Fruit fly (Drosophila melanogaster) whole organism, embryonic: ENCODE data around the gene CG7362.

Experiments used
- ATbp ChIP-seq: fragments of 200-800 bp; sonication (Bioruptor generic); optimal IDR thresholded peaks from 2 replicates; lab custom pipeline; 2017; ENCODE audit warnings: missing biosample characterization, mild to moderate bottlenecking, missing genetic modification characterization, missing genetic modification reagents
- Abd-B ChIP-seq: fragments of 200-800 bp; sonication (Bioruptor generic); optimal IDR thresholded peaks from 2 replicates; lab custom pipeline; 2018; ENCODE audit warnings: missing biosample characterization, mild to moderate bottlenecking, missing genetic modification characterization, moderate library complexity
- Aef1 ChIP-seq: fragments of 200-800 bp; sonication (Bioruptor generic); IDR thresholded peaks from 3 replicates; pipeline ENCODE4 v1.3.6; 2022; ENCODE audit warnings: missing biosample characterization, missing genetic modification characterization
- Blimp-1 ChIP-seq: fragments of 200-800 bp; sonication (Bioruptor generic); optimal IDR thresholded peaks from 3 replicates; lab custom pipeline; 2018; ENCODE audit warnings: missing biosample characterization, missing genetic modification characterization, mild to moderate bottlenecking, moderate library complexity, missing genetic modification reagents
- CG10209 ChIP-seq: fragments of 200-800 bp; sonication (Bioruptor generic); optimal IDR thresholded peaks from 3 replicates; lab custom pipeline; 2017; ENCODE audit warnings: missing biosample characterization, mild to moderate bottlenecking, missing genetic modification characterization, missing genetic modification reagents
- CG10543 ChIP-seq: fragments of 200-800 bp; sonication (Bioruptor generic); optimal IDR thresholded peaks from 3 replicates; lab custom pipeline; 2017; ENCODE audit warnings: missing biosample characterization, mild to moderate bottlenecking, missing genetic modification characterization, moderate library complexity
- CG14014 ChIP-seq: fragments of 200-800 bp; sonication (Bioruptor generic); IDR thresholded peaks from 2 replicates; pipeline ENCODE4 v1.3.6; 2022; ENCODE audit warnings: missing biosample characterization, missing genetic modification characterization
- CG14050 ChIP-seq: fragments of 200-800 bp; sonication (Bioruptor generic); IDR thresholded peaks from 3 replicates; pipeline ENCODE4 v1.3.6; 2022; ENCODE audit warnings: missing biosample characterization, missing genetic modification characterization
- CG17328 ChIP-seq: fragments of 200-800 bp; sonication (Bioruptor generic); IDR thresholded peaks from 2 replicates; pipeline ENCODE4 v1.3.6; 2022; ENCODE audit warnings: missing biosample characterization, missing genetic modification characterization
- CG17359 ChIP-seq: fragments of 200-800 bp; sonication (Bioruptor generic); optimal IDR thresholded peaks from 3 replicates; lab custom pipeline; 2018; ENCODE audit warnings: missing biosample characterization, mild to moderate bottlenecking, missing genetic modification characterization, moderate library complexity
- CG17385 ChIP-seq: fragments of 200-800 bp; sonication (Bioruptor generic); optimal IDR thresholded peaks from 3 replicates; lab custom pipeline; 2018; ENCODE audit warnings: missing biosample characterization, mild to moderate bottlenecking, missing genetic modification characterization
- CG17829 ChIP-seq: fragments of 200-800 bp; optimal IDR thresholded peaks from 2 replicates; lab custom pipeline; 2019; ENCODE audit warnings: missing biosample characterization, mild to moderate bottlenecking, missing genetic modification characterization, moderate library complexity
- CG18599 ChIP-seq: fragments of 200-800 bp; sonication (Bioruptor generic); optimal IDR thresholded peaks from 3 replicates; lab custom pipeline; 2017; ENCODE audit warnings: missing biosample characterization, missing genetic modification characterization, mild to moderate bottlenecking, moderate library complexity, missing genetic modification reagents
- CG2116 ChIP-seq: fragments of 200-800 bp; sonication (Bioruptor generic); optimal IDR thresholded peaks from 3 replicates; lab custom pipeline; 2018; ENCODE audit warnings: missing biosample characterization, mild to moderate bottlenecking, missing genetic modification characterization
- CG2678 ChIP-seq: fragments of 200-800 bp; sonication (Bioruptor generic); optimal IDR thresholded peaks from 3 replicates; lab custom pipeline; 2019; ENCODE audit warnings: missing biosample characterization, mild to moderate bottlenecking, missing genetic modification characterization, moderate library complexity
- CG30403 ChIP-seq: fragments of 200-800 bp; sonication (Bioruptor generic); optimal IDR thresholded peaks from 3 replicates; lab custom pipeline; 2016; ENCODE audit warnings: missing biosample characterization, missing genetic modification characterization
- CG3281 ChIP-seq: fragments of 200-800 bp; sonication (Bioruptor generic); optimal IDR thresholded peaks from 3 replicates; lab custom pipeline; 2017; ENCODE audit warnings: missing biosample characterization, mild to moderate bottlenecking, missing genetic modification characterization
- CG7556 ChIP-seq: fragments of 200-800 bp; sonication (Bioruptor generic); optimal IDR thresholded peaks from 2 replicates; lab custom pipeline; 2017; ENCODE audit warnings: missing biosample characterization, mild to moderate bottlenecking, missing genetic modification characterization
- CG7839 ChIP-seq: fragments of 200-800 bp; sonication (Bioruptor generic); optimal IDR thresholded peaks from 3 replicates; lab custom pipeline; 2018; ENCODE audit warnings: missing biosample characterization, mild to moderate bottlenecking, missing genetic modification characterization, moderate library complexity
- CG8388 ChIP-seq: fragments of 200-800 bp; sonication (Bioruptor generic); optimal IDR thresholded peaks from 2 replicates; lab custom pipeline; 2019; ENCODE audit warnings: missing biosample characterization, mild to moderate bottlenecking, missing genetic modification characterization, moderate library complexity
- CG9727 ChIP-seq: fragments of 200-800 bp; sonication (Bioruptor generic); optimal IDR thresholded peaks from 3 replicates; lab custom pipeline; 2017; ENCODE audit warnings: missing biosample characterization, mild to moderate bottlenecking, missing genetic modification characterization
- CrebB ChIP-seq: fragments of 200-800 bp; sonication (Bioruptor generic); optimal IDR thresholded peaks from 3 replicates; lab custom pipeline; 2018; ENCODE audit warnings: missing biosample characterization, mild to moderate bottlenecking, missing genetic modification characterization
- Dll ChIP-seq: fragments of 200-800 bp; sonication (Bioruptor generic); IDR thresholded peaks from 4 replicates; pipeline ENCODE4 v1.3.6; 2022; ENCODE audit warnings: missing biosample characterization, missing genetic modification characterization; ENCODE audit not compliant: partially characterized antibody
- H2.0 ChIP-seq: fragments of 200-800 bp; sonication (Bioruptor generic); IDR thresholded peaks from 2 replicates; pipeline ENCODE4 v1.3.6; 2022; ENCODE audit warnings: missing biosample characterization, missing genetic modification characterization
- Jarid2 ChIP-seq: fragments of 200-800 bp; sonication (Bioruptor generic); optimal IDR thresholded peaks from 3 replicates; lab custom pipeline; 2017; ENCODE audit warnings: mild to moderate bottlenecking, missing biosample characterization, missing genetic modification reagents, missing genetic modification characterization
- NfI ChIP-seq: fragments of 200-800 bp; sonication (Bioruptor generic); optimal IDR thresholded peaks from 3 replicates; lab custom pipeline; 2018; ENCODE audit warnings: missing biosample characterization, mild to moderate bottlenecking, missing genetic modification characterization, moderate library complexity
- PHDP ChIP-seq: fragments of 200-800 bp; sonication (Bioruptor generic); optimal IDR thresholded peaks from 3 replicates; lab custom pipeline; 2018; ENCODE audit warnings: missing biosample characterization, mild to moderate bottlenecking, missing genetic modification characterization, moderate library complexity
- Pdp1 ChIP-seq, 2 experiments: fragments of 200-800 bp; sonication (Bioruptor generic); optimal IDR thresholded peaks; 3 replicates each; lab custom pipeline; 2016; ENCODE audit warnings: missing biosample characterization in 2 of 2, missing genetic modification characterization in 2 of 2, mild to moderate bottlenecking in 1 of 2, moderate library complexity in 1 of 2
- Vsx1 ChIP-seq: fragments of 200-800 bp; sonication (Bioruptor generic); optimal IDR thresholded peaks from 2 replicates; lab custom pipeline; 2017; ENCODE audit warnings: missing biosample characterization, mild to moderate bottlenecking, missing genetic modification characterization, missing genetic modification reagents
- YL-1 ChIP-seq: fragments of 200-800 bp; sonication (Bioruptor generic); optimal IDR thresholded peaks from 3 replicates; lab custom pipeline; 2017; ENCODE audit warnings: missing biosample characterization, mild to moderate bottlenecking, missing genetic modification characterization
- bcd ChIP-seq: fragments of 200-800 bp; sonication (Bioruptor generic); optimal IDR thresholded peaks from 2 replicates; lab custom pipeline; 2017; ENCODE audit warnings: missing biosample characterization, mild to moderate bottlenecking, missing genetic modification characterization
- caup ChIP-seq: fragments of 200-800 bp; sonication (Bioruptor generic); optimal IDR thresholded peaks from 3 replicates; lab custom pipeline; 2017; ENCODE audit warnings: missing biosample characterization, mild to moderate bottlenecking, missing genetic modification characterization, moderate library complexity; ENCODE audit not compliant: severe bottlenecking
- ci ChIP-seq: fragments of 200-800 bp; sonication (Bioruptor generic); IDR thresholded peaks from 3 replicates; pipeline ENCODE4 v1.3.6; 2022; ENCODE audit warnings: missing biosample characterization, missing genetic modification characterization
- dysf ChIP-seq: fragments of 200-800 bp; sonication (Bioruptor generic); IDR thresholded peaks from 3 replicates; pipeline ENCODE4 v1.3.6; 2022; ENCODE audit warnings: missing biosample characterization, missing genetic modification characterization
- fru ChIP-seq: fragments of >200 bp; optimal IDR thresholded peaks from 2 replicates; lab custom pipeline; 2017
- gce ChIP-seq: fragments of 200-800 bp; sonication (Bioruptor generic); IDR thresholded peaks from 3 replicates; pipeline ENCODE4 v1.3.6; 2022; ENCODE audit warnings: missing biosample characterization, missing genetic modification characterization
- grn ChIP-seq: fragments of 200-800 bp; sonication (Bioruptor generic); optimal IDR thresholded peaks from 3 replicates; lab custom pipeline; 2017; ENCODE audit warnings: missing biosample characterization, missing genetic modification characterization
- hb ChIP-seq: fragments of 200-800 bp; sonication (Bioruptor generic); IDR thresholded peaks from 3 replicates; pipeline ENCODE4 v1.3.6; 2022; ENCODE audit warnings: missing biosample characterization, missing genetic modification characterization; ENCODE audit not compliant: partially characterized antibody
- lab ChIP-seq: fragments of 200-800 bp; sonication (Bioruptor generic); optimal IDR thresholded peaks from 3 replicates; lab custom pipeline; 2017; ENCODE audit warnings: missing biosample characterization, missing genetic modification characterization, mild to moderate bottlenecking, moderate library complexity, missing genetic modification reagents
- lilli ChIP-seq: fragments of 200-800 bp; sonication (Bioruptor generic); optimal IDR thresholded peaks from 3 replicates; lab custom pipeline; 2016; ENCODE audit warnings: missing biosample characterization, missing genetic modification characterization
- mirr ChIP-seq: fragments of 200-800 bp; sonication (Bioruptor generic); optimal IDR thresholded peaks from 3 replicates; lab custom pipeline; 2018; ENCODE audit warnings: missing biosample characterization, mild to moderate bottlenecking, missing genetic modification characterization
- nom ChIP-seq: fragments of 200-800 bp; sonication (Bioruptor generic); optimal IDR thresholded peaks from 2 replicates; lab custom pipeline; 2017; ENCODE audit warnings: missing biosample characterization, missing genetic modification characterization, mild to moderate bottlenecking, moderate library complexity, missing genetic modification reagents
- prd ChIP-seq, 3 experiments: fragments of >200 bp in 2 of 3; fragments of 200-800 bp in 1 of 3; sonication (Bioruptor generic) in 1 of 3; optimal IDR thresholded peaks in 2 of 3; IDR thresholded peaks in 1 of 3; 2 replicates in 2 of 3; 3 replicates in 1 of 3; pipeline versions ENCODE4 v1.3.6 to Lab custom; 2017 to 2022; ENCODE audit warnings: missing biosample characterization in 1 of 3, missing genetic modification characterization in 1 of 3
- slbo ChIP-seq: fragments of 200-800 bp; sonication (Bioruptor generic); IDR thresholded peaks from 2 replicates; pipeline ENCODE4 v1.3.6; 2022; ENCODE audit warnings: missing biosample characterization, missing genetic modification characterization
- vvl ChIP-seq: fragments of 200-800 bp; sonication (Bioruptor generic); IDR thresholded peaks from 2 replicates; pipeline ENCODE4 v1.3.6; 2022; ENCODE audit warnings: missing biosample characterization, missing genetic modification characterization
- wor ChIP-seq: fragments of 200-800 bp; sonication (Bioruptor generic); IDR thresholded peaks from 2 replicates; pipeline ENCODE4 v1.3.6; 2022; ENCODE audit warnings: missing biosample characterization, missing genetic modification characterization
- zf30C ChIP-seq: fragments of 200-800 bp; sonication (Bioruptor generic); optimal IDR thresholded peaks from 3 replicates; lab custom pipeline; 2018; ENCODE audit warnings: missing biosample characterization, mild to moderate bottlenecking, missing genetic modification characterization

Gene CG7362

DNA sequence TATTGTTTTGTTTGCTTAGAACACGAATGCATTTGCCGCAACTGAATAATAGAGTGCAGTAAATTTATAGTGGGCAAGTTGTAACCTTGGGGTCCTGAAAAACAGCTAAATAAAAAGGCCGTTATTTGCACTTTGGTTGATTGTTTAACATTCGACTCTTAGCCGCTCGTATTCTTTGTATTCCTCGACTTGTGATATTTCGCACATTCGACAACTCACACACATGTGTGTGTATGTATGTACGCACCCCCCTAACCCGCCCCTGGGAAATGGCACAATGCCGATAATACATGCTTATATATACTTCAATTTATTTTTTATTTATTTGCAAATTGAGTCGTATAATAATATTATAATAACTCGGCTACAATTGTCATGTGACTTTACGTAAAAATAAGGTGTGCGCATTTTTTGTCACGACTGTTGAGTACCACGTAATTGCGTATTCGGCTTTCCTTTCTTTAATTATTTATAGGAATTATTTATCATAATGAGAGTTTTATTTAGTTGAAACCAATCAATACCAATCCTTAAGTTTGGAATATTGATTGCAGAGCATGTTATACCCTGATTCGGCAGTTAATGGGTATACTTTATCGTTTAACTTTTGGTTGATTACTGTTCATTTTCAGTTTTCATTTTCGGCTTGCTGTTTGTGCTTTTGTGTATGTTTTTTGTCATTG lies 687 bp upstream of the CG7362 start (continued):
- peak; percentile 70 for TF ChIP-seq slbo (GFP tag; lab: Robert Waterston, UW)
- no peak for TF ChIP-seq CG9727 (GFP tag; lab: Kevin White, UChicago)
- no peak for TF ChIP-seq Jarid2 (GFP tag; lab: Kevin White, UChicago)
- peak; percentile 61; the same call in 1 of the 2 replicates for TF ChIP-seq vvl (GFP tag; lab: Robert Waterston, UW)
- no peak for TF ChIP-seq CG2116
- TF ChIP-seq wor (GFP tag; lab: Robert Waterston, UW), result no peak
- TF ChIP-seq CG17328 (GFP tag; lab: Robert Waterston, UW), result 0 out of 2 replicates have a peak, but pooled peaks have one; percentile 31
- TF ChIP-seq PHDP (tag; lab: Kevin White, UChicago), result peak; percentile 32
- peak; percentile 29 for TF ChIP-seq CG7556 (GFP tag; lab: Kevin White, UChicago)
- peak; percentile 3 for TF ChIP-seq CG8388
- 0 out of 3 replicates have a peak, but pooled peaks have one; percentile 55 for TF ChIP-seq ci (GFP tag; lab: Robert Waterston, UW)
- peak; percentile 52 for TF ChIP-seq CG30403 (GFP tag; lab: Kevin White, UChicago)
- no peak for TF ChIP-seq prd (optimal IDR thresholded peaks at IDR 0.05; lab: Kevin White, UChicago)
- peak; percentile 24; the same call in 1 of the 3 replicates for TF ChIP-seq prd (GFP tag; IDR thresholded peaks at IDR 0.05; lab: Robert Waterston, UW)
- no peak for TF ChIP-seq Vsx1 (GFP tag; lab: Kevin White, UChicago)
- no peak for TF ChIP-seq Abd-B (GFP tag; lab: Kevin White, UChicago)
- TF ChIP-seq CG17359 (tag; lab: Kevin White, UChicago), result peak; percentile 54
- TF ChIP-seq Blimp-1, result peak; percentile 42
- peak; percentile 50 for TF ChIP-seq lilli
- no peak for TF ChIP-seq CG14050 (GFP tag; lab: Robert Waterston, UW)
- no peak for TF ChIP-seq nom
- TF ChIP-seq CrebB (tag; lab: Kevin White, UChicago), result no peak
- TF ChIP-seq CG14014 (GFP tag; lab: Robert Waterston, UW), result 0 out of 2 replicates have a peak, but pooled peaks have one; percentile 34
- TF ChIP-seq gce (GFP tag; lab: Robert Waterston, UW), result no peak
- TF ChIP-seq CG7839 (tag; lab: Kevin White, UChicago), result peak; percentile 51
- peak; percentile 13 for TF ChIP-seq CG10209 (GFP tag; lab: Kevin White, UChicago)
- TF ChIP-seq NfI, result no peak
- peak; percentile 7 for TF ChIP-seq bcd (GFP tag; lab: Kevin White, UChicago)
- peak; percentile 8 for TF ChIP-seq CG17385
- peak; percentile 6 for TF ChIP-seq CG3281 (GFP tag; lab: Kevin White, UChicago)
- no peak for TF ChIP-seq CG10543 (GFP tag; lab: Kevin White, UChicago)
- TF ChIP-seq grn (GFP tag; lab: Kevin White, UChicago), result no peak
- peak; percentile 3 to 22 for TF ChIP-seq Pdp1 (GFP tag; optimal IDR thresholded peaks at IDR 0.05; lab: Kevin White, UChicago)
- no peak for TF ChIP-seq fru
- peak; percentile 56 for TF ChIP-seq lab (GFP tag; lab: Kevin White, UChicago)
- peak; percentile 68 for TF ChIP-seq CG2678
- TF ChIP-seq caup, result peak; percentile 55
- no peak for TF ChIP-seq zf30C (GFP tag; lab: Kevin White, UChicago)
- peak; percentile 7 for TF ChIP-seq CG17829 (tag; lab: Kevin White, UChicago)
- TF ChIP-seq Aef1 (GFP tag; lab: Robert Waterston, UW), result peak; percentile 55; the same call in 2 of the 3 replicates
- no peak for TF ChIP-seq YL-1 (GFP tag; lab: Kevin White, UChicago)
- TF ChIP-seq Dll, result no peak
- peak; percentile 58; the same call in 1 of the 3 replicates for TF ChIP-seq dysf (GFP tag; lab: Robert Waterston, UW)
- TF ChIP-seq ATbp, result peak; percentile 1
- TF ChIP-seq hb (GFP tag; lab: Robert Waterston, UW), result 0 out of 3 replicates have a peak, but pooled peaks have one; percentile 21
- no peak for TF ChIP-seq mirr
- TF ChIP-seq CG18599 (GFP tag; lab: Kevin White, UChicago), result peak; percentile 67
- peak; percentile 33; the same call in 1 of the 2 replicates for TF ChIP-seq H2.0
